Fruit fly (Drosophila melanogaster) S2 (cell line): ENCODE measurements around the gene ari-1.

Experiments
- CG8478 ChIP-seq: fragments of >200 bp; optimal IDR thresholded peaks from 2 replicates; lab custom pipeline; 2018
- CTCF ChIP-seq, 2 experiments: fragments of >200 bp; optimal IDR thresholded peaks; 2 replicates each; lab custom pipeline; 2018

dm6 chrX:18136059-18136458 is 1.5 kb downstream of the ari-1 start:
- TF ChIP-seq CG8478 (lab: Kevin White, UChicago): no peak
- no peak for TF ChIP-seq CTCF (optimal IDR thresholded peaks at IDR 0.05; lab: Kevin White, UChicago)
